Worm (Caenorhabditis elegans): ENCODE measurements around the gene cest-26.

The cest-26 gene

ce11 chrX:4444073-4444472 lies 6.6 kb upstream of the cest-26 start (continued):
- no peak for TF ChIP-seq aly-2 (tag; optimal IDR thresholded peaks at IDR 0.05)
- TF ChIP-seq ceh-90 (tag; optimal IDR thresholded peaks at IDR 0.05), result no peak
- no peak for TF ChIP-seq sptf-1 (tag; optimal IDR thresholded peaks at IDR 0.05)
- no peak for TF ChIP-seq mef-2 (tag; optimal IDR thresholded peaks at IDR 0.05)
- peak; percentile 50 for TF ChIP-seq xbp-1 (tag; optimal IDR thresholded peaks at IDR 0.05)
- no peak for TF ChIP-seq hlh-4 (tag; optimal IDR thresholded peaks at IDR 0.05)
- no peak for TF ChIP-seq hpl-2 (GFP tag; optimal IDR thresholded peaks at IDR 0.05)
- no peak for TF ChIP-seq efl-3 (GFP tag; optimal IDR thresholded peaks at IDR 0.05)
- TF ChIP-seq snpc-4 (tag; optimal IDR thresholded peaks at IDR 0.05), result no peak
- TF ChIP-seq unc-86 (tag; optimal IDR thresholded peaks at IDR 0.05), result no peak

- TF ChIP-seq aly-2 (tag; optimal IDR thresholded peaks at IDR 0.05) (no peak), nhr-19 (GFP tag; conservative IDR thresholded peaks at IDR 0.05) (no peak), hlh-4 (tag; optimal IDR thresholded peaks at IDR 0.05) (no peak), ztf-4 (tag; optimal IDR thresholded peaks at IDR 0.05) (no peak), pqm-1 (tag; optimal IDR thresholded peaks at IDR 0.05) (no peak), alr-1 (tag; optimal IDR thresholded peaks at IDR 0.05; ENCODE audit: borderline replicate concordance) (no peak), lin-13 (GFP tag; optimal IDR thresholded peaks at IDR 0.05) (no peak), ama-1 (optimal IDR thresholded peaks at IDR 0.05) (no peak), irx-1 (tag; optimal IDR thresholded peaks at IDR 0.05) (no peak), mep-1 (tag; optimal IDR thresholded peaks at IDR 0.05) (no peak), grh-1 (GFP tag; IDR thresholded peaks at IDR 0.05) (no peak), mab-9 (GFP tag; IDR thresholded peaks at IDR 0.05) (no peak), xbp-1 (tag; optimal IDR thresholded peaks at IDR 0.05) (no peak), blmp-1 (tag; optimal IDR thresholded peaks at IDR 0.05) (no peak), nhr-47 (tag; optimal IDR thresholded peaks at IDR 0.05) (no peak)
These were observed 3.2 kb upstream of the cest-26 start, which contains the start of gene F15A8.1 for ce11 chrX:4440641-4441040. TSS of gene F15A8.1 (plus strand) at chrX:4440941.

- TF ChIP-seq dsc-1 (tag; optimal IDR thresholded peaks at IDR 0.05) (no peak), lin-14 (GFP tag; optimal IDR thresholded peaks at IDR 0.05) (peak; percentile 11)
These were observed 2.2 kb upstream of the cest-26 start for ce11 chrX:4439616-4440015.

- no peak for TF ChIP-seq F16B12.6 (tag; optimal IDR thresholded peaks at IDR 0.05)
- no peak for TF ChIP-seq ces-1 (GFP tag; optimal IDR thresholded peaks at IDR 0.05)
- no peak for TF ChIP-seq hlh-17 (GFP tag; optimal IDR thresholded peaks at IDR 0.05; ENCODE audit: borderline replicate concordance)
- no peak for TF ChIP-seq nhr-85 (tag)
These were observed 1.4 kb upstream of the cest-26 start for ce11 chrX:4438823-4439222.

ce11 chrX:4435396-4435795 lies 2.1 kb downstream of the cest-26 start:
- TF ChIP-seq lin-14 (GFP tag; optimal IDR thresholded peaks at IDR 0.05) (peak; percentile 10), fos-1 (tag; optimal IDR thresholded peaks at IDR 0.05) (no peak)

ce11 chrX:4434577-4434976 lies 2.9 kb downstream of the cest-26 start:
- TF ChIP-seq irx-1 (tag; optimal IDR thresholded peaks at IDR 0.05) (no peak), unc-98 (GFP tag; IDR thresholded peaks at IDR 0.05) (no peak), pqm-1 (tag; optimal IDR thresholded peaks at IDR 0.05) (no peak), lsy-2 (tag; optimal IDR thresholded peaks at IDR 0.05) (no peak), ceh-82 (tag; optimal IDR thresholded peaks at IDR 0.05) (peak in 2 of 3 experiments; percentile 2 to 9), rnt-1 (tag; optimal IDR thresholded peaks at IDR 0.05) (no peak), nhr-20 (tag; optimal IDR thresholded peaks at IDR 0.05) (no peak), aha-1 (tag; optimal IDR thresholded peaks at IDR 0.05) (no peak), grh-1 (GFP tag; IDR thresholded peaks at IDR 0.05) (no peak), nhr-85 (tag) (no peak), tbx-2 (tag; optimal IDR thresholded peaks at IDR 0.05) (no peak), ets-5 (GFP tag; IDR thresholded peaks at IDR 0.05) (no peak), sptf-1 (tag; optimal IDR thresholded peaks at IDR 0.05) (no peak), ceh-63 (GFP tag; optimal IDR thresholded peaks at IDR 0.05) (no peak), xbp-1 (tag; optimal IDR thresholded peaks at IDR 0.05) (no peak), fkh-10 (GFP tag; optimal IDR thresholded peaks at IDR 0.05) (peak; percentile 10), lin-14 (GFP tag; optimal IDR thresholded peaks at IDR 0.05) (peak; percentile 63), skn-1 (tag; optimal IDR thresholded peaks at IDR 0.05) (peak; percentile 32), nhr-237 (tag; optimal IDR thresholded peaks at IDR 0.05) (no peak), egl-27 (tag; optimal IDR thresholded peaks at IDR 0.05) (no peak), lir-3 (tag; optimal IDR thresholded peaks at IDR 0.05; ENCODE audit: poor library complexity) (no peak), nhr-47 (tag; optimal IDR thresholded peaks at IDR 0.05) (no peak)

Measured in whole organism, L1 larva.